Worm (Caenorhabditis elegans): ENCODE data around the gene obr-3.

DNA sequence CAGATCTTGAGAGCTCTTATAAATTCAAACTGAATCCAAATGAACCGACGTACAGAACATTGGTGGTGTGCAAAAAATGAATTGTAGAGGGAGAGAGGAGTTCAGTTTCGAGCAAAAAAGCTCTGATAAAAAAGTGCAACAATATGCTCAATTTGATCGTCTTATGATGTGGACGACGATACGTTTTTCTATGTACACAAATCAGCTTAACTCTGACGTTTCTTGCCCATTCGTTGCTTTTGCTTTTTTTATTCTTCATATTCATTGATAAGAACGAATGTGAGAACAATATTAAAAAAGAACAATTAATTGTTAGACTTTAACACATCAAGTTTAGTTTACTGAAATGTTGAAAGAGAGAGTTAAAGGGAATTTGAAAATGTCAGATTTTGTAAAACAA is 35.5 kb downstream of the obr-3 start:
- TF ChIP-seq lin-39 (tag; optimal IDR thresholded peaks at IDR 0.05) (no peak), Y55F3AM.14 (GFP tag; optimal IDR thresholded peaks at IDR 0.05) (no peak), unc-62 (GFP tag; optimal IDR thresholded peaks at IDR 0.05) (no peak), dmd-4 (tag; optimal IDR thresholded peaks at IDR 0.05) (no peak)
